Worm (Caenorhabditis elegans) whole organism, young adult: Measurements from ENCODE around the gene xbp-1.

ENCODE experiments used
- B0019.2 ChIP-seq: fragments of 200-800 bp; sonication (Bioruptor generic); conservative IDR thresholded peaks from 2 replicates; pipeline ENCODE4 v1.3.6; 2022; ENCODE audit warnings: missing genetic modification reagents, missing genetic modification characterization, missing compliant biosample characterization
- C17E4.6 ChIP-seq: fragments of 200-800 bp; sonication (Bioruptor generic); IDR thresholded peaks from 2 replicates; pipeline ENCODE4 v1.3.6; 2022; ENCODE audit warnings: missing genetic modification reagents, missing genetic modification characterization, missing compliant biosample characterization
- D2030.7 ChIP-seq: fragments of 200-800 bp; sonication (Bioruptor generic); IDR thresholded peaks from 2 replicates; pipeline ENCODE4 v1.3.6; 2022; ENCODE audit warnings: missing genetic modification reagents, missing genetic modification characterization, missing compliant biosample characterization
- F22D6.2 ChIP-seq: sonication (generic microtip); optimal IDR thresholded peaks from 2 replicates; lab custom pipeline; 2016; ENCODE audit warnings: mild to moderate bottlenecking, missing genetic modification characterization, missing compliant biosample characterization
- F33H1.4 ChIP-seq: fragments of 200-800 bp; sonication (Bioruptor generic); IDR thresholded peaks from 2 replicates; pipeline ENCODE4 v1.3.6; 2022; ENCODE audit warnings: missing genetic modification reagents, missing genetic modification characterization, missing compliant biosample characterization
- F39B2.1 ChIP-seq: fragments of 200-800 bp; sonication (Bioruptor generic); IDR thresholded peaks from 2 replicates; pipeline ENCODE4 v1.3.6; 2022; ENCODE audit warnings: missing genetic modification reagents, missing genetic modification characterization, missing compliant biosample characterization
- F55B11.4 ChIP-seq: sonication (generic microtip); optimal IDR thresholded peaks from 2 replicates; lab custom pipeline; 2016; ENCODE audit warnings: missing compliant biosample characterization, missing genetic modification characterization, borderline replicate concordance; ENCODE audit not compliant: insufficient read depth
- F57A8.1 ChIP-seq: fragments of 200-800 bp; sonication (Bioruptor generic); optimal IDR thresholded peaks from 2 replicates; lab custom pipeline; 2018; ENCODE audit warnings: mild to moderate bottlenecking, missing genetic modification characterization, moderate library complexity, missing compliant biosample characterization
- K11D2.4 ChIP-seq: fragments of 200-800 bp; sonication (Bioruptor generic); IDR thresholded peaks from 2 replicates; pipeline ENCODE4 v1.3.6; 2022; ENCODE audit warnings: missing genetic modification reagents, missing genetic modification characterization, missing compliant biosample characterization
- Y56A3A.18 ChIP-seq: fragments of 200-800 bp; sonication (Bioruptor generic); IDR thresholded peaks from 2 replicates; pipeline ENCODE4 v1.3.6; 2022; ENCODE audit warnings: missing genetic modification reagents, missing genetic modification characterization, missing compliant biosample characterization
- ZK185.1 ChIP-seq: sonication (generic microtip); optimal IDR thresholded peaks from 2 replicates; lab custom pipeline; 2016; ENCODE audit warnings: mild to moderate bottlenecking, missing genetic modification characterization, missing compliant biosample characterization; ENCODE audit not compliant: poor library complexity, severe bottlenecking
- aptf-2 ChIP-seq: fragments of 200-800 bp; sonication (Bioruptor generic); conservative IDR thresholded peaks from 2 replicates; pipeline ENCODE4 v1.3.6; 2022; ENCODE audit warnings: missing genetic modification reagents, missing genetic modification characterization, missing compliant biosample characterization
- athp-1 ChIP-seq: sonication (generic microtip); optimal IDR thresholded peaks from 2 replicates; lab custom pipeline; 2017; ENCODE audit warnings: mild to moderate bottlenecking, missing genetic modification characterization, missing compliant biosample characterization
- attf-5 ChIP-seq: fragments of 200-800 bp; sonication (Bioruptor generic); optimal IDR thresholded peaks from 2 replicates; lab custom pipeline; 2018; ENCODE audit warnings: mild to moderate bottlenecking, missing genetic modification characterization, missing compliant biosample characterization
- bed-1 ChIP-seq: fragments of 200-800 bp; sonication (Bioruptor generic); IDR thresholded peaks from 2 replicates; pipeline ENCODE4 v1.3.6; 2022; ENCODE audit warnings: missing genetic modification reagents, missing genetic modification characterization, missing compliant biosample characterization
- ccch-3 ChIP-seq: fragments of 200-800 bp; sonication (Bioruptor generic); optimal IDR thresholded peaks from 2 replicates; lab custom pipeline; 2018; ENCODE audit warnings: mild to moderate bottlenecking, missing genetic modification characterization, missing compliant biosample characterization
- ceh-100 ChIP-seq: fragments of 200-800 bp; sonication (Bioruptor generic); IDR thresholded peaks from 2 replicates; pipeline ENCODE4 v1.3.6; 2022; ENCODE audit warnings: missing genetic modification reagents, missing genetic modification characterization, missing compliant biosample characterization
- ceh-27 ChIP-seq: fragments of 200-800 bp; sonication (Bioruptor generic); optimal IDR thresholded peaks from 2 replicates; lab custom pipeline; 2018; ENCODE audit warnings: mild to moderate bottlenecking, missing genetic modification characterization, moderate library complexity, missing compliant biosample characterization
- ceh-58 ChIP-seq: fragments of 200-800 bp; sonication (Bioruptor generic); IDR thresholded peaks from 2 replicates; pipeline ENCODE4 v1.3.6; 2022; ENCODE audit warnings: missing genetic modification characterization, missing compliant biosample characterization
- ceh-79 ChIP-seq: sonication (generic microtip); optimal IDR thresholded peaks from 2 replicates; lab custom pipeline; 2017; ENCODE audit warnings: mild to moderate bottlenecking, missing genetic modification characterization, missing compliant biosample characterization
- dox-1 ChIP-seq: fragments of 200-800 bp; sonication (Bioruptor generic); IDR thresholded peaks from 2 replicates; pipeline ENCODE4 v1.3.6; 2022; ENCODE audit warnings: missing genetic modification reagents, missing genetic modification characterization, missing compliant biosample characterization
- dpl-1 ChIP-seq: fragments of 150-350 bp; optimal IDR thresholded peaks from 2 replicates; lab custom pipeline; 2014; ENCODE audit warnings: missing biosample characterization, missing genetic modification reagents, missing genetic modification characterization
- egrh-3 ChIP-seq: fragments of 200-800 bp; sonication (Bioruptor generic); IDR thresholded peaks from 2 replicates; pipeline ENCODE4 v1.3.6; 2022; ENCODE audit warnings: missing genetic modification reagents, missing genetic modification characterization, missing compliant biosample characterization
- hlh-12 ChIP-seq: sonication (generic microtip); optimal IDR thresholded peaks from 2 replicates; lab custom pipeline; 2016; ENCODE audit warnings: missing genetic modification characterization, missing compliant biosample characterization
- hlh-26 ChIP-seq: fragments of 200-800 bp; sonication (Bioruptor generic); conservative IDR thresholded peaks from 2 replicates; pipeline ENCODE4 v1.3.6; 2022; ENCODE audit warnings: missing genetic modification reagents, missing genetic modification characterization, missing compliant biosample characterization
- hmg-20 ChIP-seq: fragments of 200-800 bp; sonication (Bioruptor generic); IDR thresholded peaks from 2 replicates; pipeline ENCODE4 v1.3.6; 2022; ENCODE audit warnings: missing genetic modification reagents, missing genetic modification characterization, missing compliant biosample characterization
- hrde-1 ChIP-seq: sonication (generic microtip); optimal IDR thresholded peaks from 2 replicates; lab custom pipeline; 2016; ENCODE audit warnings: missing genetic modification characterization, mild to moderate bottlenecking, missing compliant biosample characterization, moderate library complexity, missing genotype, missing genetic modification reagents, borderline replicate concordance
- hsf-1 ChIP-seq: fragments of 200-800 bp; sonication (Bioruptor generic); IDR thresholded peaks from 2 replicates; pipeline ENCODE4 v1.3.6; 2022; ENCODE audit warnings: missing genetic modification reagents, missing genetic modification characterization, missing compliant biosample characterization
- lin-40 ChIP-seq: sonication (generic microtip); optimal IDR thresholded peaks from 2 replicates; lab custom pipeline; 2016; ENCODE audit warnings: missing genetic modification characterization, mild to moderate bottlenecking, missing compliant biosample characterization, missing genotype, missing genetic modification reagents
- lir-1 ChIP-seq: fragments of 200-800 bp; sonication (Bioruptor generic); conservative IDR thresholded peaks from 2 replicates; pipeline ENCODE4 v1.3.6; 2022; ENCODE audit warnings: missing genetic modification reagents, missing genetic modification characterization, missing compliant biosample characterization
- lsl-1 ChIP-seq: fragments of 200-800 bp; sonication (Bioruptor generic); optimal IDR thresholded peaks from 2 replicates; lab custom pipeline; 2018; ENCODE audit warnings: mild to moderate bottlenecking, missing genetic modification characterization, moderate library complexity, missing compliant biosample characterization
- lsy-27 ChIP-seq: sonication (generic microtip); optimal IDR thresholded peaks from 2 replicates; lab custom pipeline; 2017; ENCODE audit warnings: missing genetic modification characterization, mild to moderate bottlenecking, missing compliant biosample characterization, antibody characterized with exemption, missing genotype, borderline replicate concordance; ENCODE audit not compliant: insufficient read depth
- madf-10 ChIP-seq: sonication (generic microtip); optimal IDR thresholded peaks from 2 replicates; lab custom pipeline; 2016; ENCODE audit warnings: mild to moderate bottlenecking, missing genetic modification characterization, missing compliant biosample characterization
- madf-6 ChIP-seq: fragments of 200-800 bp; sonication (Bioruptor generic); IDR thresholded peaks from 2 replicates; pipeline ENCODE4 v1.3.6; 2022; ENCODE audit warnings: missing genetic modification reagents, missing genetic modification characterization, missing compliant biosample characterization
- mes-4 ChIP-seq: sonication (generic microtip); optimal IDR thresholded peaks from 2 replicates; lab custom pipeline; 2016; ENCODE audit warnings: missing genotype, missing genetic modification characterization, missing compliant biosample characterization
- nfya-2 ChIP-seq: fragments of 200-800 bp; sonication (Bioruptor generic); IDR thresholded peaks from 2 replicates; pipeline ENCODE4 v1.3.6; 2022; ENCODE audit warnings: missing genetic modification reagents, missing genetic modification characterization, missing compliant biosample characterization
- nhr-179 ChIP-seq: sonication (generic microtip); optimal IDR thresholded peaks from 2 replicates; lab custom pipeline; 2016; ENCODE audit warnings: mild to moderate bottlenecking, missing genetic modification characterization, missing compliant biosample characterization
- nhr-80 ChIP-seq: sonication (generic microtip); optimal IDR thresholded peaks from 2 replicates; lab custom pipeline; 2016; ENCODE audit warnings: missing genetic modification characterization, missing compliant biosample characterization
- pha-4 ChIP-seq: fragments of 150-350 bp; sonication (generic microtip); optimal IDR thresholded peaks from 2 replicates; lab custom pipeline; 2014; ENCODE audit warnings: missing biosample characterization, missing genetic modification reagents, missing genetic modification characterization
- repo-1 ChIP-seq: sonication (generic microtip); optimal IDR thresholded peaks from 2 replicates; lab custom pipeline; 2017; ENCODE audit warnings: mild to moderate bottlenecking, missing genetic modification characterization, missing compliant biosample characterization
- sdz-38 ChIP-seq: sonication (generic microtip); optimal IDR thresholded peaks from 2 replicates; lab custom pipeline; 2016; ENCODE audit warnings: missing genotype, missing genetic modification characterization, missing compliant biosample characterization
- sea-2 ChIP-seq: fragments of 200-800 bp; sonication (Bioruptor generic); IDR thresholded peaks from 2 replicates; pipeline ENCODE4 v1.3.6; 2022; ENCODE audit warnings: missing genetic modification characterization, missing compliant biosample characterization
- sptf-2 ChIP-seq: fragments of 200-800 bp; sonication (Bioruptor generic); optimal IDR thresholded peaks from 2 replicates; lab custom pipeline; 2018; ENCODE audit warnings: mild to moderate bottlenecking, missing genetic modification characterization, missing compliant biosample characterization
- tbp1 ChIP-seq: fragments of 200-800 bp; sonication (Bioruptor generic); optimal IDR thresholded peaks from 2 replicates; lab custom pipeline; 2018; ENCODE audit warnings: mild to moderate bottlenecking, missing genetic modification characterization, missing compliant biosample characterization
- unc-62 ChIP-seq: fragments of 150-350 bp; optimal IDR thresholded peaks from 2 replicates; lab custom pipeline; 2014; ENCODE audit warnings: missing biosample characterization, missing genetic modification reagents, missing genetic modification characterization
- zim-3 ChIP-seq: sonication (generic microtip); optimal IDR thresholded peaks from 2 replicates; lab custom pipeline; 2017; ENCODE audit warnings: mild to moderate bottlenecking, missing genetic modification characterization, moderate library complexity, missing compliant biosample characterization
- ztf-26 ChIP-seq: sonication (generic microtip); optimal IDR thresholded peaks from 2 replicates; lab custom pipeline; 2017; ENCODE audit warnings: missing genetic modification characterization, missing compliant biosample characterization
- ztf-6 ChIP-seq: fragments of 200-800 bp; sonication (Bioruptor generic); IDR thresholded peaks from 2 replicates; pipeline ENCODE4 v1.3.6; 2022; ENCODE audit warnings: missing genetic modification reagents, missing genetic modification characterization, missing compliant biosample characterization

Gene xbp-1

ce11 chrIII:4195306-4196008 is 1.8 kb downstream of the xbp-1 start (continued):
- peak; percentile 73 for TF ChIP-seq K11D2.4 (GFP tag; lab: Robert Waterston, UW)
- no peak for TF ChIP-seq unc-62 (GFP tag; lab: Kevin White, UChicago)
- no peak for TF ChIP-seq sea-2
- TF ChIP-seq pha-4 (tag; lab: Kevin White, UChicago) = no peak
- TF ChIP-seq dpl-1 (GFP tag; lab: Kevin White, UChicago) = no peak
- TF ChIP-seq hmg-20 (GFP tag; lab: Robert Waterston, UW) = peak; percentile 81
- TF ChIP-seq F57A8.1 (GFP tag; lab: Kevin White, UChicago) = no peak
- no peak for TF ChIP-seq ceh-58 (GFP tag; lab: Robert Waterston, UW)
- TF ChIP-seq zim-3 (tag; lab: Kevin White, UChicago) = peak; percentile 74
- peak; percentile 68 for TF ChIP-seq athp-1 (tag; lab: Kevin White, UChicago)
- peak; percentile 33 for TF ChIP-seq ceh-79 (tag; lab: Kevin White, UChicago)
- TF ChIP-seq tbp1 (GFP tag; lab: Kevin White, UChicago) = peak; percentile 41
- peak; percentile 56 for TF ChIP-seq ztf-26
- no peak for TF ChIP-seq hlh-26 (GFP tag; lab: Robert Waterston, UW)
- TF ChIP-seq lir-1 (GFP tag; lab: Robert Waterston, UW) = no peak
- TF ChIP-seq F55B11.4 = no peak
- TF ChIP-seq ZK185.1 (tag; lab: Kevin White, UChicago) = peak; percentile 72
- TF ChIP-seq hrde-1 (tag; lab: Kevin White, UChicago) = no peak
- peak; percentile 24 for TF ChIP-seq attf-5 (GFP tag; lab: Kevin White, UChicago)
- TF ChIP-seq C17E4.6 (GFP tag; lab: Robert Waterston, UW) = no peak
- peak; percentile 30; the same call in 1 of the 2 replicates for TF ChIP-seq hsf-1 (GFP tag; lab: Robert Waterston, UW)
- TF ChIP-seq lin-40 (tag; lab: Kevin White, UChicago) = peak; percentile 57
- peak; percentile 33 for TF ChIP-seq madf-10
- peak; percentile 42 for TF ChIP-seq ceh-27
- TF ChIP-seq nfya-2 (GFP tag; lab: Robert Waterston, UW) = no peak
- TF ChIP-seq madf-6 (GFP tag; lab: Robert Waterston, UW) = peak; percentile 66
- TF ChIP-seq egrh-3 (GFP tag; lab: Robert Waterston, UW) = no peak
- no peak for TF ChIP-seq sdz-38 (tag; lab: Kevin White, UChicago)
- TF ChIP-seq ccch-3 (GFP tag; lab: Kevin White, UChicago) = no peak
- no peak for TF ChIP-seq aptf-2
- no peak for TF ChIP-seq mes-4 (tag; lab: Kevin White, UChicago)
- TF ChIP-seq nhr-179 (tag; lab: Kevin White, UChicago) = no peak
- TF ChIP-seq dox-1 (GFP tag; lab: Robert Waterston, UW) = peak; percentile 46
- TF ChIP-seq F33H1.4 (GFP tag; lab: Robert Waterston, UW) = 0 out of 2 replicates have a peak, but pooled peaks have one; percentile 11
- TF ChIP-seq lsy-27 (tag; lab: Kevin White, UChicago) = no peak
- peak; percentile 86 for TF ChIP-seq repo-1 (tag; lab: Kevin White, UChicago)
- no peak for TF ChIP-seq lsl-1 (GFP tag; lab: Kevin White, UChicago)
- no peak for TF ChIP-seq hlh-12 (tag; lab: Kevin White, UChicago)
- no peak; the same call in 1 of the 2 replicates for TF ChIP-seq ceh-100
- no peak for TF ChIP-seq B0019.2 (GFP tag; lab: Robert Waterston, UW)
- peak; percentile 6 for TF ChIP-seq nhr-80 (tag; lab: Kevin White, UChicago)
- no peak for TF ChIP-seq F39B2.1 (GFP tag; lab: Robert Waterston, UW)
- peak; percentile 87 for TF ChIP-seq Y56A3A.18 (GFP tag; lab: Robert Waterston, UW)
- no peak for TF ChIP-seq ztf-6 (GFP tag; lab: Robert Waterston, UW)
- TF ChIP-seq D2030.7 = 0 out of 2 replicates have a peak, but pooled peaks have one; percentile 24
- no peak for TF ChIP-seq sptf-2
- no peak for TF ChIP-seq bed-1
- TF ChIP-seq F22D6.2 (tag; lab: Kevin White, UChicago) = no peak
